Worm (Caenorhabditis elegans) whole organism, young adult: ENCODE results near the gene oac-1.

Source experiments
- B0019.2 ChIP-seq: fragments of 200-800 bp; sonication (Bioruptor generic); conservative IDR thresholded peaks from 2 replicates; pipeline ENCODE4 v1.3.6; 2022; ENCODE audit warnings: missing genetic modification reagents, missing genetic modification characterization, missing compliant biosample characterization
- B0261.1 ChIP-seq: sonication (generic microtip); optimal IDR thresholded peaks from 2 replicates; lab custom pipeline; 2016; ENCODE audit warnings: mild to moderate bottlenecking, missing genetic modification characterization, moderate library complexity, missing compliant biosample characterization
- B0336.3 ChIP-seq: fragments of 200-800 bp; sonication (Bioruptor generic); IDR thresholded peaks from 2 replicates; pipeline ENCODE4 v1.3.6; 2022; ENCODE audit warnings: missing genetic modification characterization, missing compliant biosample characterization
- D2030.7 ChIP-seq: fragments of 200-800 bp; sonication (Bioruptor generic); IDR thresholded peaks from 2 replicates; pipeline ENCODE4 v1.3.6; 2022; ENCODE audit warnings: missing genetic modification reagents, missing genetic modification characterization, missing compliant biosample characterization
- F23B12.7 ChIP-seq: sonication (generic microtip); optimal IDR thresholded peaks from 2 replicates; lab custom pipeline; 2017; ENCODE audit warnings: missing genetic modification characterization, mild to moderate bottlenecking, missing compliant biosample characterization, antibody characterized with exemption, moderate library complexity; ENCODE audit not compliant: insufficient read depth
- F55B11.4 ChIP-seq: sonication (generic microtip); optimal IDR thresholded peaks from 2 replicates; lab custom pipeline; 2016; ENCODE audit warnings: missing compliant biosample characterization, missing genetic modification characterization, borderline replicate concordance; ENCODE audit not compliant: insufficient read depth
- F57C9.4 ChIP-seq: sonication (generic microtip); optimal IDR thresholded peaks from 2 replicates; lab custom pipeline; 2017; ENCODE audit warnings: mild to moderate bottlenecking, missing genetic modification characterization, missing compliant biosample characterization
- T07F8.4 ChIP-seq: sonication (generic microtip); optimal IDR thresholded peaks from 2 replicates; lab custom pipeline; 2016; ENCODE audit warnings: mild to moderate bottlenecking, missing genetic modification characterization, moderate library complexity, missing compliant biosample characterization
- T26A5.8 ChIP-seq: sonication (generic microtip); optimal IDR thresholded peaks from 2 replicates; lab custom pipeline; 2016; ENCODE audit warnings: missing genetic modification characterization, missing compliant biosample characterization
- Y53F4B.3 ChIP-seq: fragments of 200-800 bp; sonication (Bioruptor generic); IDR thresholded peaks from 2 replicates; pipeline ENCODE4 v1.3.6; 2022; ENCODE audit warnings: missing genetic modification reagents, missing genetic modification characterization, missing compliant biosample characterization
- Y53G8AR.9 ChIP-seq: fragments of 200-800 bp; sonication (Bioruptor generic); conservative IDR thresholded peaks from 2 replicates; pipeline ENCODE4 v1.3.6; 2022; ENCODE audit warnings: missing genetic modification reagents, missing genetic modification characterization, missing compliant biosample characterization
- Y79H2A.3 ChIP-seq: fragments of 200-800 bp; sonication (Bioruptor generic); conservative IDR thresholded peaks from 2 replicates; pipeline ENCODE4 v1.3.6; 2022; ENCODE audit warnings: missing genetic modification reagents, missing genetic modification characterization, missing compliant biosample characterization
- cebp-1 ChIP-seq, 2 experiments: fragments of 200-800 bp in 1 of 2; sonication (Bioruptor generic) in 1 of 2; sonication (generic microtip) in 1 of 2; IDR thresholded peaks in 1 of 2; optimal IDR thresholded peaks in 1 of 2; 2 replicates each; pipeline versions ENCODE4 v1.3.6 to Lab custom; 2017 to 2022; ENCODE audit warnings: missing compliant biosample characterization in 2 of 2, missing genetic modification characterization in 2 of 2, mild to moderate bottlenecking in 1 of 2, missing genetic modification reagents in 1 of 2, moderate library complexity in 1 of 2
- ceh-100 ChIP-seq: fragments of 200-800 bp; sonication (Bioruptor generic); IDR thresholded peaks from 2 replicates; pipeline ENCODE4 v1.3.6; 2022; ENCODE audit warnings: missing genetic modification reagents, missing genetic modification characterization, missing compliant biosample characterization
- ceh-79 ChIP-seq: sonication (generic microtip); optimal IDR thresholded peaks from 2 replicates; lab custom pipeline; 2017; ENCODE audit warnings: mild to moderate bottlenecking, missing genetic modification characterization, missing compliant biosample characterization
- dox-1 ChIP-seq: fragments of 200-800 bp; sonication (Bioruptor generic); IDR thresholded peaks from 2 replicates; pipeline ENCODE4 v1.3.6; 2022; ENCODE audit warnings: missing genetic modification reagents, missing genetic modification characterization, missing compliant biosample characterization
- egl-44 ChIP-seq: fragments of 200-800 bp; sonication (Bioruptor generic); IDR thresholded peaks from 2 replicates; pipeline ENCODE4 v1.3.6; 2022; ENCODE audit warnings: missing genetic modification reagents, missing genetic modification characterization, missing compliant biosample characterization
- egrh-3 ChIP-seq: fragments of 200-800 bp; sonication (Bioruptor generic); IDR thresholded peaks from 2 replicates; pipeline ENCODE4 v1.3.6; 2022; ENCODE audit warnings: missing genetic modification reagents, missing genetic modification characterization, missing compliant biosample characterization
- let-607 ChIP-seq, 2 experiments: fragments of 200-800 bp in 1 of 2; sonication (Bioruptor generic) in 1 of 2; sonication (generic microtip) in 1 of 2; optimal IDR thresholded peaks; 2 replicates each; lab custom pipeline; 2016 to 2018; ENCODE audit warnings: mild to moderate bottlenecking in 2 of 2, missing compliant biosample characterization in 2 of 2, missing genetic modification characterization in 2 of 2, moderate library complexity in 2 of 2, missing genotype in 1 of 2
- lin-26 ChIP-seq: fragments of 200-800 bp; sonication (Bioruptor generic); IDR thresholded peaks from 2 replicates; pipeline ENCODE4 v1.3.6; 2022; ENCODE audit warnings: missing genetic modification reagents, missing genetic modification characterization, missing compliant biosample characterization
- lin-40 ChIP-seq: sonication (generic microtip); optimal IDR thresholded peaks from 2 replicates; lab custom pipeline; 2016; ENCODE audit warnings: missing genetic modification characterization, mild to moderate bottlenecking, missing compliant biosample characterization, missing genotype, missing genetic modification reagents
- lsy-27 ChIP-seq: sonication (generic microtip); optimal IDR thresholded peaks from 2 replicates; lab custom pipeline; 2017; ENCODE audit warnings: missing genetic modification characterization, mild to moderate bottlenecking, missing compliant biosample characterization, antibody characterized with exemption, missing genotype, borderline replicate concordance; ENCODE audit not compliant: insufficient read depth
- mes-4 ChIP-seq: sonication (generic microtip); optimal IDR thresholded peaks from 2 replicates; lab custom pipeline; 2016; ENCODE audit warnings: missing genotype, missing genetic modification characterization, missing compliant biosample characterization
- nfya-2 ChIP-seq: fragments of 200-800 bp; sonication (Bioruptor generic); IDR thresholded peaks from 2 replicates; pipeline ENCODE4 v1.3.6; 2022; ENCODE audit warnings: missing genetic modification reagents, missing genetic modification characterization, missing compliant biosample characterization
- nhr-120 ChIP-seq: fragments of 200-800 bp; sonication (Bioruptor generic); IDR thresholded peaks from 2 replicates; pipeline ENCODE4 v1.3.6; 2022; ENCODE audit warnings: missing genetic modification characterization, missing compliant biosample characterization
- snpc-1.3 ChIP-seq: sonication (generic microtip); optimal IDR thresholded peaks from 2 replicates; lab custom pipeline; 2017; ENCODE audit warnings: missing genetic modification characterization, mild to moderate bottlenecking, missing compliant biosample characterization, antibody characterized with exemption, moderate library complexity, missing genotype, missing genetic modification reagents; ENCODE audit not compliant: insufficient read depth
- snpc-3.4 ChIP-seq: sonication (generic microtip); optimal IDR thresholded peaks from 2 replicates; lab custom pipeline; 2017; ENCODE audit warnings: missing genetic modification characterization, mild to moderate bottlenecking, missing compliant biosample characterization, antibody characterized with exemption, moderate library complexity, missing genotype, missing genetic modification reagents
- snpc-4 ChIP-seq, 5 experiments: fragments of 150-350 bp in 1 of 5; sonication (generic microtip) in 4 of 5; optimal IDR thresholded peaks; 2 replicates each; lab custom pipeline; 2014 to 2018; ENCODE audit warnings: missing genetic modification characterization in 5 of 5, missing biosample characterization in 3 of 5, antibody characterized with exemption in 2 of 5, mild to moderate bottlenecking in 2 of 5, missing compliant biosample characterization in 2 of 5, missing genotype in 2 of 5, moderate library complexity in 2 of 5, missing genetic modification reagents in 1 of 5
- zfh-2 ChIP-seq: fragments of 200-800 bp; sonication (Bioruptor generic); conservative IDR thresholded peaks from 2 replicates; pipeline ENCODE4 v1.3.6; 2022; ENCODE audit warnings: missing genetic modification reagents, missing genetic modification characterization, missing compliant biosample characterization
- ztf-18 ChIP-seq: sonication (generic microtip); optimal IDR thresholded peaks from 2 replicates; lab custom pipeline; 2016; ENCODE audit warnings: missing genotype, mild to moderate bottlenecking, missing genetic modification characterization, missing compliant biosample characterization
- ztf-3 ChIP-seq: fragments of 200-800 bp; sonication (Bioruptor generic); optimal IDR thresholded peaks from 2 replicates; lab custom pipeline; 2018; ENCODE audit warnings: mild to moderate bottlenecking, missing genetic modification characterization, missing compliant biosample characterization

The oac-1 gene

ce11 chrV:19565082-19565481, 9.3 kb upstream of the oac-1 start, which contains the start of gene kcnl-1:
Gene kcnl-1, plus strand, starts transcription at chrV:19565382.
- TF ChIP-seq T07F8.4 = no peak
- TF ChIP-seq snpc-3.4 (tag; lab: Kevin White, UChicago) = no peak
- TF ChIP-seq B0336.3 = no peak
- TF ChIP-seq ceh-79 (tag; lab: Kevin White, UChicago) = no peak
- TF ChIP-seq Y53F4B.3 (GFP tag; lab: Robert Waterston, UW) = no peak
- TF ChIP-seq F57C9.4 (tag; lab: Kevin White, UChicago) = no peak
- TF ChIP-seq snpc-1.3 (tag; lab: Kevin White, UChicago) = no peak
- no peak for TF ChIP-seq egrh-3 (GFP tag; lab: Robert Waterston, UW)
- TF ChIP-seq lin-40 (tag; lab: Kevin White, UChicago) = no peak
- no peak for TF ChIP-seq F23B12.7 (tag; lab: Kevin White, UChicago)
- TF ChIP-seq dox-1 = no peak
- no peak for TF ChIP-seq B0019.2 (GFP tag; lab: Robert Waterston, UW)
- TF ChIP-seq, all 124 proteins: peak for 0

- TF ChIP-seq egrh-3 (GFP tag; lab: Robert Waterston, UW) (peak; percentile 53; the same call in 1 of the 2 replicates), let-607 (tag; optimal IDR thresholded peaks at IDR 0.05; lab: Kevin White, UChicago) (no peak), Y79H2A.3 (GFP tag; lab: Robert Waterston, UW) (no peak), snpc-4 (GFP tag; optimal IDR thresholded peaks at IDR 0.05; lab: Kevin White, UChicago) (no peak), snpc-4 (tag; optimal IDR thresholded peaks at IDR 0.05; lab: Kevin White, UChicago) (peak in 1 of 4 experiments; percentile 29), snpc-1.3 (tag; lab: Kevin White, UChicago) (no peak), Y53G8AR.9 (GFP tag; lab: Robert Waterston, UW) (no peak), zfh-2 (GFP tag; lab: Robert Waterston, UW) (peak; percentile 84), nhr-120 (GFP tag; lab: Robert Waterston, UW) (0 out of 2 replicates have a peak, but pooled peaks have one; percentile 32), lin-26 (no peak)
Observed at ce11 chrV:19555350-19555749, 419 bp downstream of the oac-1 start.

ce11 chrV:19550294-19550693, 5.5 kb downstream of the oac-1 start:
- TF ChIP-seq ztf-3 (GFP tag; lab: Kevin White, UChicago) = no peak
- no peak for TF ChIP-seq Y79H2A.3 (GFP tag; lab: Robert Waterston, UW)
- no peak for TF ChIP-seq mes-4 (tag; lab: Kevin White, UChicago)
- no peak for TF ChIP-seq ceh-79 (tag; lab: Kevin White, UChicago)

- TF ChIP-seq lsy-27 (tag; lab: Kevin White, UChicago) = no peak
- TF ChIP-seq B0019.2 (GFP tag; lab: Robert Waterston, UW) = no peak
- TF ChIP-seq egl-44 (GFP tag; lab: Robert Waterston, UW) = no peak
- no peak for TF ChIP-seq F55B11.4 (tag; lab: Kevin White, UChicago)
- TF ChIP-seq F57C9.4 (tag; lab: Kevin White, UChicago) = no peak
- TF ChIP-seq cebp-1 (GFP tag; IDR thresholded peaks at IDR 0.05; lab: Robert Waterston, UW) = no peak
- TF ChIP-seq cebp-1 (tag; optimal IDR thresholded peaks at IDR 0.05; lab: Kevin White, UChicago) = no peak
- TF ChIP-seq ceh-100 = no peak
- no peak for TF ChIP-seq ztf-18
- no peak for TF ChIP-seq D2030.7 (GFP tag; lab: Robert Waterston, UW)
- no peak for TF ChIP-seq T26A5.8
- TF ChIP-seq nfya-2 = no peak
- no peak for TF ChIP-seq lin-40 (tag; lab: Kevin White, UChicago)
- no peak for TF ChIP-seq B0261.1 (tag; lab: Kevin White, UChicago)
Observed at ce11 chrV:19549689-19550088, 6.1 kb downstream of the oac-1 start, which contains the start of gene Y43F8B.20. Gene Y43F8B.20, minus strand, starts transcription at chrV:19549789.
